Worm (Caenorhabditis elegans) whole organism, L2 larva: ENCODE data around the gene cest-2.2.
"Not testable (repeated sequence)": the region's sequence is repeated elsewhere in the genome, so short reads cannot be mapped to it uniquely, and the experiment has no call there.

Experiments used
- C34F6.9 ChIP-seq: fragments of 150-350 bp; optimal IDR thresholded peaks from 2 replicates; lab custom pipeline; 2014; ENCODE audit warnings: missing biosample characterization, missing genetic modification characterization
- F13H6.1 ChIP-seq: sonication (generic microtip); optimal IDR thresholded peaks from 2 replicates; lab custom pipeline; 2016; ENCODE audit warnings: missing genetic modification characterization, missing compliant biosample characterization
- R02D3.7 ChIP-seq: fragments of 150-350 bp; optimal IDR thresholded peaks from 2 replicates; lab custom pipeline; 2014; ENCODE audit warnings: missing biosample characterization, missing genetic modification characterization
- Y55F3AM.14 ChIP-seq: fragments of 200-800 bp; sonication (Bioruptor generic); optimal IDR thresholded peaks from 2 replicates; lab custom pipeline; 2018; ENCODE audit warnings: mild to moderate bottlenecking, missing genetic modification characterization, missing compliant biosample characterization
- ZK546.5 ChIP-seq: sonication (generic microtip); optimal IDR thresholded peaks from 2 replicates; lab custom pipeline; 2017; ENCODE audit warnings: missing biosample characterization, missing genetic modification characterization
- alr-1 ChIP-seq: fragments of 150-350 bp; optimal IDR thresholded peaks from 2 replicates; lab custom pipeline; 2014; ENCODE audit warnings: missing biosample characterization, missing genetic modification characterization
- aly-2 ChIP-seq: fragments of 150-350 bp; optimal IDR thresholded peaks from 2 replicates; lab custom pipeline; 2014; ENCODE audit warnings: missing biosample characterization, missing genetic modification characterization
- blmp-1 ChIP-seq: sonication (generic microtip); optimal IDR thresholded peaks from 2 replicates; lab custom pipeline; 2017; ENCODE audit warnings: missing genetic modification characterization, mild to moderate bottlenecking, missing compliant biosample characterization, antibody characterized with exemption, moderate library complexity; ENCODE audit not compliant: insufficient read depth
- ceh-16 ChIP-seq: fragments of 150-350 bp; optimal IDR thresholded peaks from 2 replicates; lab custom pipeline; 2014; ENCODE audit warnings: missing biosample characterization, missing genetic modification characterization
- ceh-82 ChIP-seq: fragments of 150-350 bp; optimal IDR thresholded peaks from 2 replicates; lab custom pipeline; 2014; ENCODE audit warnings: missing biosample characterization, missing genetic modification characterization
- crh-2 ChIP-seq: sonication (generic microtip); optimal IDR thresholded peaks from 2 replicates; lab custom pipeline; 2017; ENCODE audit warnings: missing biosample characterization, missing genetic modification characterization
- dmd-4 ChIP-seq: sonication (generic microtip); optimal IDR thresholded peaks from 2 replicates; lab custom pipeline; 2017; ENCODE audit warnings: missing biosample characterization, missing genetic modification characterization
- elt-1 ChIP-seq: fragments of 150-350 bp; optimal IDR thresholded peaks from 2 replicates; lab custom pipeline; 2014; ENCODE audit warnings: missing biosample characterization, missing genetic modification characterization
- elt-3 ChIP-seq: sonication (generic microtip); optimal IDR thresholded peaks from 2 replicates; lab custom pipeline; 2017; ENCODE audit warnings: missing biosample characterization, missing genetic modification characterization
- fos-1 ChIP-seq: fragments of 150-350 bp; optimal IDR thresholded peaks from 2 replicates; lab custom pipeline; 2014; ENCODE audit warnings: missing biosample characterization, missing genetic modification characterization
- gmeb-1 ChIP-seq: fragments of 150-350 bp; optimal IDR thresholded peaks from 2 replicates; lab custom pipeline; 2014; ENCODE audit warnings: missing biosample characterization, missing genetic modification characterization
- lin-11 ChIP-seq: fragments of 150-350 bp; sonication (generic microtip); optimal IDR thresholded peaks from 2 replicates; lab custom pipeline; 2014; ENCODE audit warnings: missing biosample characterization, missing genetic modification characterization, inconsistent platforms, mixed read lengths
- lin-13 ChIP-seq: fragments of 150-350 bp; optimal IDR thresholded peaks from 2 replicates; lab custom pipeline; 2014; ENCODE audit warnings: missing biosample characterization, missing genetic modification reagents, missing genetic modification characterization
- lin-39 ChIP-seq: fragments of 150-350 bp; optimal IDR thresholded peaks from 2 replicates; lab custom pipeline; 2014; ENCODE audit warnings: missing biosample characterization, missing genetic modification reagents, missing genetic modification characterization
- lsy-2 ChIP-seq, 2 experiments: fragments of 150-350 bp in 1 of 2; sonication (generic microtip) in 1 of 2; optimal IDR thresholded peaks; 2 replicates each; lab custom pipeline; 2014 to 2017; ENCODE audit warnings: missing biosample characterization in 2 of 2, missing genetic modification characterization in 2 of 2
- mab-5 ChIP-seq: fragments of 150-350 bp; optimal IDR thresholded peaks from 2 replicates; lab custom pipeline; 2014; ENCODE audit warnings: missing biosample characterization, missing genetic modification characterization
- mbf-1 ChIP-seq: sonication (generic microtip); optimal IDR thresholded peaks from 2 replicates; lab custom pipeline; 2017; ENCODE audit warnings: missing biosample characterization, missing genetic modification characterization
- mdl-1 ChIP-seq, 2 experiments: fragments of 150-350 bp in 1 of 2; sonication (generic microtip) in 1 of 2; optimal IDR thresholded peaks; 2 replicates each; lab custom pipeline; 2017; ENCODE audit warnings: missing biosample characterization in 2 of 2, missing genetic modification characterization in 2 of 2
- nhr-10 ChIP-seq: sonication (generic microtip); optimal IDR thresholded peaks from 2 replicates; lab custom pipeline; 2017; ENCODE audit warnings: missing biosample characterization, missing genetic modification characterization
- nhr-11 ChIP-seq: fragments of 150-350 bp; optimal IDR thresholded peaks from 2 replicates; lab custom pipeline; 2014; ENCODE audit warnings: missing biosample characterization, missing genetic modification characterization
- nhr-12 ChIP-seq: fragments of 150-350 bp; optimal IDR thresholded peaks from 2 replicates; lab custom pipeline; 2014; ENCODE audit warnings: missing biosample characterization, missing genetic modification characterization
- nhr-129 ChIP-seq: fragments of 150-350 bp; optimal IDR thresholded peaks from 2 replicates; lab custom pipeline; 2014; ENCODE audit warnings: missing biosample characterization, missing genetic modification characterization
- nhr-21 ChIP-seq: fragments of 150-350 bp; optimal IDR thresholded peaks from 2 replicates; lab custom pipeline; 2014; ENCODE audit warnings: missing biosample characterization, missing genetic modification characterization
- nhr-23 ChIP-seq: fragments of 150-350 bp; optimal IDR thresholded peaks from 2 replicates; lab custom pipeline; 2014; ENCODE audit warnings: missing biosample characterization, missing genetic modification reagents, missing genetic modification characterization
- nhr-237 ChIP-seq: fragments of 150-350 bp; optimal IDR thresholded peaks from 2 replicates; lab custom pipeline; 2014; ENCODE audit warnings: missing biosample characterization, missing genetic modification characterization
- nhr-25 ChIP-seq: fragments of 150-350 bp; sonication (generic microtip); optimal IDR thresholded peaks from 3 replicates; lab custom pipeline; 2014; ENCODE audit warnings: missing biosample characterization, missing genetic modification characterization
- nhr-6 ChIP-seq: fragments of 150-350 bp; optimal IDR thresholded peaks from 2 replicates; lab custom pipeline; 2014; ENCODE audit warnings: missing biosample characterization, missing genetic modification characterization
- nhr-77 ChIP-seq: fragments of 150-350 bp; optimal IDR thresholded peaks from 2 replicates; lab custom pipeline; 2014; ENCODE audit warnings: missing biosample characterization, missing genetic modification characterization
- peb-1 ChIP-seq: fragments of 150-350 bp; optimal IDR thresholded peaks from 2 replicates; lab custom pipeline; 2014; ENCODE audit warnings: missing biosample characterization, missing genetic modification characterization
- sem-4 ChIP-seq: fragments of 150-350 bp; optimal IDR thresholded peaks from 2 replicates; lab custom pipeline; 2014; ENCODE audit warnings: missing biosample characterization, missing genetic modification reagents, missing genetic modification characterization
- skn-1 ChIP-seq: sonication (generic microtip); optimal IDR thresholded peaks from 2 replicates; lab custom pipeline; 2017; ENCODE audit warnings: missing biosample characterization, missing genetic modification characterization
- sma-3 ChIP-seq: sonication (generic microtip); optimal IDR thresholded peaks from 2 replicates; lab custom pipeline; 2016; ENCODE audit warnings: missing genetic modification reagents, missing genetic modification characterization, missing compliant biosample characterization
- sma-9 ChIP-seq, 2 experiments: fragments of 150-350 bp in 1 of 2; sonication (generic microtip) in 1 of 2; optimal IDR thresholded peaks; 2 replicates each; lab custom pipeline; 2014 to 2016; ENCODE audit warnings: missing genetic modification characterization in 2 of 2, mild to moderate bottlenecking in 1 of 2, missing biosample characterization in 1 of 2, missing compliant biosample characterization in 1 of 2, missing genetic modification reagents in 1 of 2, moderate library complexity in 1 of 2
- snpc-4 ChIP-seq: fragments of 150-350 bp; optimal IDR thresholded peaks from 2 replicates; lab custom pipeline; 2014; ENCODE audit warnings: missing biosample characterization, missing genetic modification characterization
- unc-39 ChIP-seq: fragments of 150-350 bp; optimal IDR thresholded peaks from 2 replicates; lab custom pipeline; 2014; ENCODE audit warnings: missing biosample characterization, missing genetic modification characterization
- unc-55 ChIP-seq: fragments of 150-350 bp; sonication (generic microtip); optimal IDR thresholded peaks from 3 replicates; lab custom pipeline; 2014; ENCODE audit warnings: missing biosample characterization, missing genetic modification reagents, missing genetic modification characterization
- unc-62 ChIP-seq: fragments of 150-350 bp; optimal IDR thresholded peaks from 2 replicates; lab custom pipeline; 2014; ENCODE audit warnings: missing biosample characterization, missing genetic modification reagents, missing genetic modification characterization
- zag-1 ChIP-seq: fragments of 150-350 bp; optimal IDR thresholded peaks from 2 replicates; lab custom pipeline; 2014; ENCODE audit warnings: missing biosample characterization, missing genetic modification characterization
- ztf-1 ChIP-seq: fragments of 200-800 bp; sonication (Bioruptor generic); conservative IDR thresholded peaks from 2 replicates; pipeline ENCODE4 v1.3.6; 2022; ENCODE audit warnings: missing genetic modification characterization, missing compliant biosample characterization
- ztf-4 ChIP-seq: fragments of 150-350 bp; optimal IDR thresholded peaks from 2 replicates; lab custom pipeline; 2014; ENCODE audit warnings: missing biosample characterization, missing genetic modification characterization

Gene cest-2.2

DNA sequence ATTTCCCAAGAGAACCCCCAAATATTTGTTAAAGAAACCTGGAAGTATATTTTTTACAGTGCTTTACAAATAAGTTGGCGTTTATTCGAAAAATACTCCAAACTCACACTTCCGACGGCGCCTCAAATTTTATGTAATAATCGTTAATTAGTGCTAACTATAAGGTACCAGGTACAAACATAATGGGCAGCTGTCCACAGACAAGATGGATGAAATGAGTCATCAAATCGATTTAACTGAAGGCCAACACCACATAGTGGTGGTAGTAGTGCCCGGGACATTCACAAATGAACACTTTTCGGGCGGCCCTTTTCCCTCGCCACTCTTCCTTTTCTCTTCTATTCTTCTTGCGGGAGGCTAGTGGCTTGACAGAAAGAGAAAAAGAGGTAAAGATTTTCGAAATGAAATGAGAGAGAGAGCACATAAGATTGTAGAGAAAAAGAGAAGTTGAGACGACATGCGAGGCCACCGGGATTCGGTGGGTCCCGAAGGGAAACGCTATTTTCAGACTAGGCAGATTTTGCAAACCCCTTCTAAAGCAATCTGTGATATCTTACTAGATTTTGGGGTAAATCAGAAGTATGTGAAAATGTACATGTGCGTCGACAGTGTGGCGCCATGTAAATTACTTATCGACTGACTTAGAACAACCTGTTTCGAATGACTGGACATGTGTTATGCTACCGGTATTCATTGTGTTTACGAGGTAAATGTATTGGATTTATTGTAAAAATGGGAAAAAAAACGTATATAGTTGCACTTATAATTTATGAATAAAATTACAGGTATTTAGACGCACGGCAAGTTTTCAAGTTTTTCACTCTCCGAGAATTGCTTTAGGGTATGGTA is 35.7 kb downstream of the cest-2.2 start:
- TF ChIP-seq sem-4 (tag; lab: Kevin White, UChicago) (no peak), lsy-2 (tag; optimal IDR thresholded peaks at IDR 0.05; lab: Kevin White, UChicago) (peak in 1 of 2 experiments; percentile 16), blmp-1 (tag; lab: Kevin White, UChicago) (peak; percentile 19), zag-1 (tag; lab: Kevin White, UChicago) (no peak), sma-9 (GFP tag; optimal IDR thresholded peaks at IDR 0.05; lab: Kevin White, UChicago) (peak; percentile 11), sma-9 (tag; optimal IDR thresholded peaks at IDR 0.05; lab: Kevin White, UChicago) (no peak), C34F6.9 (peak; percentile 46), mdl-1 (tag; optimal IDR thresholded peaks at IDR 0.05; lab: Kevin White, UChicago) (no peak), nhr-129 (tag; lab: Kevin White, UChicago) (peak; percentile 53), unc-62 (no peak), fos-1 (peak; percentile 36), ceh-82 (no peak), sma-3 (GFP tag; lab: Kevin White, UChicago) (peak; percentile 34), nhr-25 (tag; lab: Kevin White, UChicago) (peak; percentile 10)

DNA sequence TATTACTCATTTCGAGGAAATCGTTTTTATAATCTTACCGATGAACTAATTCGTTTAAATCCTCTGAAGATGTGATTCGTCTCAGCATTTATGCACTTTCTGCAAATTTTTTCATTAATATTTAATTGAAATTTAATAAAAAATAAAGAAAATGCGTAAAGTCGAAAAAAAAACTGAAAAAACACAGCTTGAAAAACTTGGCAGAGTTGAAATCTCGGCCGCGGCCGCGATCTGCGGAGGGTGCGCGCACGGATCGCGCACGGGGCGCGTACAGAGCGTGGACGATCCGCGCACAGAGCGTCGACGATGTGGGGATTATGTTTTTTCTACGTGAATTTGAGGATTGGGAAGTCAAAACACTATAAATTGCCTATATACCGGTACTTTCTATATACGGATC is 37.4 kb downstream of the cest-2.2 start, which contains the start of gene AH10.4:
Gene AH10.4 (minus strand): TSS at position 101 of the 400 bp plus-strand sequence.
- TF ChIP-seq nhr-12 (tag; lab: Kevin White, UChicago); lsy-2 (tag; optimal IDR thresholded peaks at IDR 0.05; lab: Kevin White, UChicago); mab-5 (tag; lab: Kevin White, UChicago): not testable (repeated sequence)

DNA sequence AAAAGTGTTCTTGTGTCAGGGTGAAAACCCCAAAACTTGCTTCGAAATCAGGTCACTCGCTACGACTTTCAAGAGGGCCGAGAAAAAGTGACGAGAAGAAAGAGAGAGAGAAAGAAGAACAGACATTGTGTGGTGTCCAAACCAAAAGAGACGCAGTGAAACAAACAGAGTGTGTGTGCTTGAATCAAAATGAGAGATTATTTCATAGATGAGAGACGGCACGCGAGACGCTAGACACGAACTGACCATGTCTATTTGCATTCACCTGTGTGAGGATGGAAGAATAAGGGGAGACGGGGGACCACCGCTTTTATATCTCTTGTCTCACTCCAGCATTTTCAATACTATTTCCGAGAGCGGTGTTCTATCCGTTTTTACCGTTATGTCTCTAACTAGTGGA is 39.0 kb downstream of the cest-2.2 start:
- peak; percentile 87 for TF ChIP-seq fos-1
- TF ChIP-seq ceh-16 (tag; lab: Kevin White, UChicago) = peak; percentile 56
- TF ChIP-seq nhr-12 (tag; lab: Kevin White, UChicago) = no peak
- TF ChIP-seq nhr-6 = no peak
- peak; percentile 12 for TF ChIP-seq snpc-4
- TF ChIP-seq nhr-10 (tag; lab: Kevin White, UChicago) = no peak
- TF ChIP-seq elt-1 = no peak
- TF ChIP-seq sma-3 (GFP tag; lab: Kevin White, UChicago) = peak; percentile 84
- peak; percentile 63 for TF ChIP-seq nhr-21
- TF ChIP-seq mbf-1 (tag; lab: Kevin White, UChicago) = no peak
- TF ChIP-seq nhr-237 (tag; lab: Kevin White, UChicago) = no peak
- TF ChIP-seq unc-39 (tag; lab: Kevin White, UChicago) = no peak
- TF ChIP-seq blmp-1 (tag; lab: Kevin White, UChicago) = peak; percentile 50
- peak; percentile 32 for TF ChIP-seq lin-13 (GFP tag; lab: Kevin White, UChicago)
- no peak for TF ChIP-seq peb-1
- no peak for TF ChIP-seq skn-1
- TF ChIP-seq nhr-25 (tag; lab: Kevin White, UChicago) = peak; percentile 75
- peak; percentile 86 for TF ChIP-seq F13H6.1 (tag; lab: Kevin White, UChicago)
- TF ChIP-seq nhr-23 (tag; lab: Kevin White, UChicago) = no peak
- no peak for TF ChIP-seq Y55F3AM.14 (GFP tag; lab: Kevin White, UChicago)
- TF ChIP-seq alr-1 = no peak
- TF ChIP-seq unc-55 = peak; percentile 69
- no peak for TF ChIP-seq unc-62
- no peak for TF ChIP-seq aly-2 (tag; lab: Kevin White, UChicago)
- peak; percentile 37 for TF ChIP-seq ceh-82
- peak; percentile 78 for TF ChIP-seq sma-9 (GFP tag; optimal IDR thresholded peaks at IDR 0.05; lab: Kevin White, UChicago)
- TF ChIP-seq sma-9 (tag; optimal IDR thresholded peaks at IDR 0.05; lab: Kevin White, UChicago) = no peak
- no peak for TF ChIP-seq elt-3 (tag; lab: Kevin White, UChicago)
- TF ChIP-seq sem-4 (tag; lab: Kevin White, UChicago) = peak; percentile 14
- TF ChIP-seq nhr-11 = no peak
- TF ChIP-seq gmeb-1 = peak; percentile 42
- TF ChIP-seq mdl-1 (tag; optimal IDR thresholded peaks at IDR 0.05; lab: Kevin White, UChicago) = peak; percentile 28 to 70
- no peak for TF ChIP-seq mab-5 (tag; lab: Kevin White, UChicago)
- TF ChIP-seq lsy-2 (tag; optimal IDR thresholded peaks at IDR 0.05; lab: Kevin White, UChicago) = peak; percentile 6 to 62
- no peak for TF ChIP-seq nhr-77 (tag; lab: Kevin White, UChicago)
- TF ChIP-seq ZK546.5 = no peak
- no peak for TF ChIP-seq lin-39
- peak; percentile 60 for TF ChIP-seq crh-2
- no peak for TF ChIP-seq R02D3.7 (tag; lab: Kevin White, UChicago)
- peak; percentile 79 for TF ChIP-seq C34F6.9
- TF ChIP-seq lin-11 (tag; lab: Kevin White, UChicago) = no peak
- peak; percentile 92 for TF ChIP-seq nhr-129 (tag; lab: Kevin White, UChicago)
- no peak for TF ChIP-seq ztf-1
- no peak for TF ChIP-seq dmd-4 (tag; lab: Kevin White, UChicago)
- peak; percentile 31 for TF ChIP-seq zag-1 (tag; lab: Kevin White, UChicago)
- no peak for TF ChIP-seq ztf-4
